Worm (Caenorhabditis elegans) whole organism, L4/young adult: ENCODE measurements around the gene fat-7.

Experiments used
- W03F9.2 ChIP-seq: fragments of 150-350 bp; optimal IDR thresholded peaks from 2 replicates; lab custom pipeline; 2014; ENCODE audit warnings: missing biosample characterization, missing genetic modification characterization
- dao-5 ChIP-seq: sonication (generic microtip); optimal IDR thresholded peaks from 2 replicates; lab custom pipeline; 2016; ENCODE audit warnings: missing genotype, missing genetic modification characterization, moderate library complexity, missing compliant biosample characterization
- him-1 ChIP-seq: sonication (generic microtip); optimal IDR thresholded peaks from 2 replicates; lab custom pipeline; 2016; ENCODE audit warnings: missing genotype, missing genetic modification reagents, missing genetic modification characterization, missing compliant biosample characterization

DNA sequence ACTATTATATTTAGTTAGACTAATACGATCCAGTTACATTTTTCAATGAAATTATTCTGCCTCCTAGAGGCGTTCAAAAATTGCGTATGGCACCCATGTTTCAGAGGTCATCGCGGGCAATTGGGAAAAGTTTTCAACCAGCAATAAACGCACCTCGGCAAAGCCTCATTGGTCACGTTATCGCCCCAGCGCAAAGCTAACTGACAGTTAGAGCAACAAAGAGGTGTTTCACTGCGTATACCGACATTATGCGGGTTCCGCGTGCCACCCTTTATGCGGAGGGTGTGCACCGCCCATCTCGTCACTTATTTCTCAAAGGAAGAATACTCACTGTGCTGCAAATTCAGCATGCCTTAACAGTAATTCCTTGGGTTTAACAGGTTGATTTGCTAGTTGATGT, 10.3 kb downstream of the fat-7 start:
- TF ChIP-seq him-1 (tag; lab: Kevin White, UChicago) (no peak), W03F9.2 (tag; lab: Kevin White, UChicago) (no peak), dao-5 (tag; lab: Kevin White, UChicago) (no peak)
